Fruit fly (Drosophila melanogaster) whole organism, embryonic: Measurements from ENCODE around the gene CG18428.

ENCODE experiments used
- Bteb2 ChIP-seq: fragments of 200-800 bp; sonication (Bioruptor generic); optimal IDR thresholded peaks from 2 replicates; lab custom pipeline; 2016; ENCODE audit warnings: missing biosample characterization, missing genetic modification characterization
- CG12391 ChIP-seq: fragments of 200-800 bp; sonication (Bioruptor generic); optimal IDR thresholded peaks from 3 replicates; lab custom pipeline; 2018; ENCODE audit warnings: missing biosample characterization, mild to moderate bottlenecking, missing genetic modification characterization, moderate library complexity
- CG14441 ChIP-seq: fragments of 200-800 bp; sonication (Bioruptor generic); IDR thresholded peaks from 2 replicates; pipeline ENCODE4 v1.3.6; 2022; ENCODE audit warnings: missing biosample characterization, missing genetic modification characterization
- CG14710 ChIP-seq: fragments of 200-800 bp; sonication (Bioruptor generic); optimal IDR thresholded peaks from 3 replicates; lab custom pipeline; 2019; ENCODE audit warnings: missing biosample characterization, mild to moderate bottlenecking, missing genetic modification characterization, moderate library complexity
- CG1602 ChIP-seq: fragments of 200-800 bp; sonication (Bioruptor generic); optimal IDR thresholded peaks from 3 replicates; lab custom pipeline; 2016; ENCODE audit warnings: missing biosample characterization, missing genetic modification characterization
- CG1603 ChIP-seq: fragments of 200-800 bp; sonication (Bioruptor generic); optimal IDR thresholded peaks from 2 replicates; lab custom pipeline; 2019; ENCODE audit warnings: missing biosample characterization, mild to moderate bottlenecking, missing genetic modification characterization, moderate library complexity
- CG17829 ChIP-seq: fragments of 200-800 bp; optimal IDR thresholded peaks from 2 replicates; lab custom pipeline; 2019; ENCODE audit warnings: missing biosample characterization, mild to moderate bottlenecking, missing genetic modification characterization, moderate library complexity
- CG2875 ChIP-seq: fragments of 200-800 bp; sonication (Bioruptor generic); optimal IDR thresholded peaks from 2 replicates; lab custom pipeline; 2017; ENCODE audit warnings: missing biosample characterization, mild to moderate bottlenecking, missing genetic modification characterization, missing genetic modification reagents
- CG3838 ChIP-seq: fragments of 200-800 bp; sonication (Bioruptor generic); optimal IDR thresholded peaks from 3 replicates; lab custom pipeline; 2016; ENCODE audit warnings: missing biosample characterization, missing genetic modification characterization
- CG3847 ChIP-seq: fragments of 200-800 bp; sonication (Bioruptor generic); IDR thresholded peaks from 2 replicates; pipeline ENCODE4 v1.3.6; 2022; ENCODE audit warnings: missing biosample characterization, missing genetic modification characterization
- CG5180 ChIP-seq: fragments of 200-800 bp; sonication (Bioruptor generic); optimal IDR thresholded peaks from 3 replicates; lab custom pipeline; 2017; ENCODE audit warnings: missing biosample characterization, missing genetic modification characterization, mild to moderate bottlenecking, moderate library complexity, missing genetic modification reagents
- CG6272 ChIP-seq: fragments of 200-800 bp; sonication (Bioruptor generic); IDR thresholded peaks from 2 replicates; pipeline ENCODE4 v1.3.6; 2022; ENCODE audit warnings: missing biosample characterization, missing genetic modification characterization
- CG7372 ChIP-seq: fragments of 200-800 bp; sonication (Bioruptor generic); IDR thresholded peaks from 2 replicates; pipeline ENCODE4 v1.3.6; 2022; ENCODE audit warnings: missing biosample characterization, missing genetic modification characterization
- CG7839 ChIP-seq: fragments of 200-800 bp; sonication (Bioruptor generic); optimal IDR thresholded peaks from 3 replicates; lab custom pipeline; 2018; ENCODE audit warnings: missing biosample characterization, mild to moderate bottlenecking, missing genetic modification characterization, moderate library complexity
- CG8765 ChIP-seq: fragments of 200-800 bp; sonication (Bioruptor generic); IDR thresholded peaks from 2 replicates; pipeline ENCODE4 v1.3.6; 2022; ENCODE audit warnings: missing biosample characterization, missing genetic modification characterization
- CG8924 ChIP-seq: fragments of 200-800 bp; optimal IDR thresholded peaks from 3 replicates; lab custom pipeline; 2019; ENCODE audit warnings: missing biosample characterization, mild to moderate bottlenecking, missing genetic modification characterization, moderate library complexity
- CG9437 ChIP-seq: fragments of 200-800 bp; sonication (Bioruptor generic); optimal IDR thresholded peaks from 2 replicates; lab custom pipeline; 2018; ENCODE audit warnings: missing biosample characterization, mild to moderate bottlenecking, missing genetic modification characterization
- CG9817 ChIP-seq: fragments of 200-800 bp; sonication (Bioruptor generic); optimal IDR thresholded peaks from 2 replicates; lab custom pipeline; 2018; ENCODE audit warnings: missing biosample characterization, mild to moderate bottlenecking, missing genetic modification characterization, moderate library complexity
- CHES-1-like ChIP-seq: fragments of 200-800 bp; sonication (Bioruptor generic); optimal IDR thresholded peaks from 2 replicates; lab custom pipeline; 2016; ENCODE audit warnings: missing biosample characterization, missing genetic modification characterization
- Dad ChIP-seq: fragments of 200-800 bp; sonication (Bioruptor generic); optimal IDR thresholded peaks from 3 replicates; lab custom pipeline; 2016; ENCODE audit warnings: missing biosample characterization, missing genetic modification characterization
- E2f1 ChIP-seq: fragments of 200-800 bp; sonication (Bioruptor generic); IDR thresholded peaks from 2 replicates; pipeline ENCODE4 v1.3.6; 2022; ENCODE audit warnings: missing biosample characterization, missing genetic modification characterization
- Fer1 ChIP-seq: fragments of 200-800 bp; sonication (Bioruptor generic); optimal IDR thresholded peaks from 2 replicates; lab custom pipeline; 2017; ENCODE audit warnings: missing biosample characterization, mild to moderate bottlenecking, missing genetic modification characterization
- HmgZ ChIP-seq: fragments of 200-800 bp; sonication (Bioruptor generic); optimal IDR thresholded peaks from 2 replicates; lab custom pipeline; 2018; ENCODE audit warnings: missing biosample characterization, mild to moderate bottlenecking, missing genetic modification characterization
- NC2α ChIP-seq: fragments of 200-800 bp; sonication (Bioruptor generic); optimal IDR thresholded peaks from 2 replicates; lab custom pipeline; 2016; ENCODE audit warnings: missing biosample characterization, missing genetic modification characterization
- YL-1 ChIP-seq: fragments of 200-800 bp; sonication (Bioruptor generic); optimal IDR thresholded peaks from 3 replicates; lab custom pipeline; 2017; ENCODE audit warnings: missing biosample characterization, mild to moderate bottlenecking, missing genetic modification characterization
- ase ChIP-seq: fragments of 200-800 bp; sonication (Bioruptor generic); IDR thresholded peaks from 3 replicates; pipeline ENCODE4 v1.3.6; 2022; ENCODE audit warnings: missing biosample characterization, missing genetic modification characterization
- bab2 ChIP-seq: fragments of 200-800 bp; sonication (Bioruptor generic); optimal IDR thresholded peaks from 2 replicates; lab custom pipeline; 2016; ENCODE audit warnings: missing biosample characterization, missing genetic modification characterization
- cad ChIP-seq: fragments of >200 bp; optimal IDR thresholded peaks from 2 replicates; lab custom pipeline; 2017; ENCODE audit warnings: missing biosample characterization, missing genetic modification characterization
- cwo ChIP-seq: fragments of 200-800 bp; sonication (Bioruptor generic); optimal IDR thresholded peaks from 3 replicates; lab custom pipeline; 2017; ENCODE audit warnings: missing biosample characterization, missing genetic modification characterization, mild to moderate bottlenecking, moderate library complexity, missing genetic modification reagents
- gem ChIP-seq: fragments of 200-800 bp; sonication (Bioruptor generic); optimal IDR thresholded peaks from 2 replicates; lab custom pipeline; 2019; ENCODE audit warnings: missing biosample characterization, mild to moderate bottlenecking, missing genetic modification characterization, moderate library complexity
- grau ChIP-seq: fragments of 200-800 bp; optimal IDR thresholded peaks from 3 replicates; lab custom pipeline; 2019; ENCODE audit warnings: missing biosample characterization, mild to moderate bottlenecking, missing genetic modification characterization, moderate library complexity
- hbn ChIP-seq: fragments of 200-800 bp; sonication (Bioruptor generic); IDR thresholded peaks from 2 replicates; pipeline ENCODE4 v1.3.6; 2022; ENCODE audit warnings: missing biosample characterization, missing genetic modification characterization; ENCODE audit not compliant: partially characterized antibody
- knrl ChIP-seq: fragments of 200-800 bp; sonication (Bioruptor generic); IDR thresholded peaks from 3 replicates; pipeline ENCODE4 v1.3.6; 2022; ENCODE audit warnings: missing biosample characterization, missing genetic modification characterization; ENCODE audit not compliant: partially characterized antibody
- lbe ChIP-seq: fragments of 200-800 bp; sonication (Bioruptor generic); optimal IDR thresholded peaks from 2 replicates; lab custom pipeline; 2016; ENCODE audit warnings: missing biosample characterization, mild to moderate bottlenecking, missing genetic modification characterization
- lilli ChIP-seq: fragments of 200-800 bp; sonication (Bioruptor generic); optimal IDR thresholded peaks from 3 replicates; lab custom pipeline; 2016; ENCODE audit warnings: missing biosample characterization, missing genetic modification characterization
- nom ChIP-seq: fragments of 200-800 bp; sonication (Bioruptor generic); optimal IDR thresholded peaks from 2 replicates; lab custom pipeline; 2017; ENCODE audit warnings: missing biosample characterization, missing genetic modification characterization, mild to moderate bottlenecking, moderate library complexity, missing genetic modification reagents
- prd ChIP-seq, 3 experiments: fragments of >200 bp in 2 of 3; fragments of 200-800 bp in 1 of 3; sonication (Bioruptor generic) in 1 of 3; optimal IDR thresholded peaks in 2 of 3; IDR thresholded peaks in 1 of 3; 2 replicates in 2 of 3; 3 replicates in 1 of 3; pipeline versions ENCODE4 v1.3.6 to Lab custom; 2017 to 2022; ENCODE audit warnings: missing biosample characterization in 1 of 3, missing genetic modification characterization in 1 of 3
- psq ChIP-seq: fragments of 200-800 bp; sonication (Bioruptor generic); optimal IDR thresholded peaks from 2 replicates; lab custom pipeline; 2017; ENCODE audit warnings: missing biosample characterization, missing genetic modification characterization
- salm ChIP-seq: fragments of 200-800 bp; sonication (Bioruptor generic); optimal IDR thresholded peaks from 2 replicates; lab custom pipeline; 2018; ENCODE audit warnings: missing biosample characterization, mild to moderate bottlenecking, missing genetic modification characterization
- schlank ChIP-seq: fragments of 200-800 bp; sonication (Bioruptor generic); optimal IDR thresholded peaks from 2 replicates; lab custom pipeline; 2018; ENCODE audit warnings: missing biosample characterization, mild to moderate bottlenecking, missing genetic modification characterization
- slbo ChIP-seq: fragments of 200-800 bp; sonication (Bioruptor generic); IDR thresholded peaks from 2 replicates; pipeline ENCODE4 v1.3.6; 2022; ENCODE audit warnings: missing biosample characterization, missing genetic modification characterization
- sna ChIP-seq: fragments of 200-800 bp; sonication (Bioruptor generic); IDR thresholded peaks from 2 replicates; pipeline ENCODE4 v1.3.6; 2022; ENCODE audit warnings: missing biosample characterization, missing genetic modification characterization; ENCODE audit not compliant: partially characterized antibody
- sr ChIP-seq: fragments of 200-800 bp; sonication (Bioruptor generic); IDR thresholded peaks from 3 replicates; pipeline ENCODE4 v1.3.6; 2022; ENCODE audit warnings: missing biosample characterization, missing genetic modification characterization
- stc ChIP-seq: fragments of 200-800 bp; sonication (Bioruptor generic); IDR thresholded peaks from 2 replicates; pipeline ENCODE4 v1.3.6; 2022; ENCODE audit warnings: missing biosample characterization, missing genetic modification characterization
- stwl ChIP-seq: fragments of 200-800 bp; sonication (Bioruptor generic); optimal IDR thresholded peaks from 3 replicates; lab custom pipeline; 2018; ENCODE audit warnings: missing biosample characterization, mild to moderate bottlenecking, missing genetic modification characterization, moderate library complexity
- trh ChIP-seq: fragments of 200-800 bp; sonication (Bioruptor generic); optimal IDR thresholded peaks from 2 replicates; lab custom pipeline; 2016; ENCODE audit warnings: missing biosample characterization, missing genetic modification characterization

CG18428 gene

DNA sequence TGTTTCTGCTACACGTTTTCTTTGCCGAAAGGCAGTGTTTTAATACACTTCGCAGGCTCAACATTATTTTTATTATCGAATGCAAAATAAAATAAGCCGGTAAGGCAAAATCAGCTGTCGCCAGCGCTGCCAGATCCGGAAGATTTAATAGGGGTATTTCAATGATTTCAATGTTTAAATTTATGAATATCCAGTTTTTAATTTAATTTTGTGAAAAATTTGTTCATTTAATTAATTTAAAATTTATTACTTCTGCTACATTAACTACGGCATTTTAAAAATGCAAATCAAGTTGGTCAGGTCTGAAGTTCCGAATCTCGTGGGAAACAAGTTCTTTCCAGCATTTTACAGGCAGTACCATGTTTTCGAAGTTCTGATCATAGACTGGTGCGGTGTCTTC lies 39.7 kb downstream of the CG18428 start, which contains the start of gene Slimp (continued):
- no peak for TF ChIP-seq stc (GFP tag; lab: Robert Waterston, UW)
- TF ChIP-seq slbo (GFP tag; lab: Robert Waterston, UW): peak; percentile 29; the same call in 1 of the 2 replicates
- no peak for TF ChIP-seq CG6272 (GFP tag; lab: Robert Waterston, UW)
- peak; percentile 5; the same call in 1 of the 2 replicates for TF ChIP-seq CG3847 (GFP tag; lab: Robert Waterston, UW)
- no peak for TF ChIP-seq hbn (GFP tag; lab: Robert Waterston, UW)
- TF ChIP-seq CG14710 (tag; lab: Kevin White, UChicago): peak; percentile 31
- TF ChIP-seq CG7839 (tag; lab: Kevin White, UChicago): peak; percentile 6
- TF ChIP-seq CG17829 (tag; lab: Kevin White, UChicago): peak; percentile 13
- TF ChIP-seq nom: peak; percentile 10
- peak; percentile 49 for TF ChIP-seq gem (tag; lab: Kevin White, UChicago)
- peak; percentile 9 for TF ChIP-seq HmgZ (tag; lab: Kevin White, UChicago)
- peak; percentile 40 for TF ChIP-seq grau
- TF ChIP-seq CG8765: no peak
- peak; percentile 25 for TF ChIP-seq lilli
- TF ChIP-seq sna (GFP tag; lab: Robert Waterston, UW): peak; percentile 20; the same call in 1 of the 2 replicates
- TF ChIP-seq stwl: peak; percentile 49
- peak; percentile 14 for TF ChIP-seq CG9817 (tag; lab: Kevin White, UChicago)
- TF ChIP-seq psq (GFP tag; lab: Kevin White, UChicago): no peak
- no peak for TF ChIP-seq CG9437
- TF ChIP-seq Fer1: peak; percentile 13
- no peak for TF ChIP-seq CG14441 (GFP tag; lab: Robert Waterston, UW)
- peak; percentile 40 for TF ChIP-seq CG12391 (tag; lab: Kevin White, UChicago)
- 0 out of 3 replicates have a peak, but pooled peaks have one; percentile 17 for TF ChIP-seq knrl (GFP tag; lab: Robert Waterston, UW)

DNA sequence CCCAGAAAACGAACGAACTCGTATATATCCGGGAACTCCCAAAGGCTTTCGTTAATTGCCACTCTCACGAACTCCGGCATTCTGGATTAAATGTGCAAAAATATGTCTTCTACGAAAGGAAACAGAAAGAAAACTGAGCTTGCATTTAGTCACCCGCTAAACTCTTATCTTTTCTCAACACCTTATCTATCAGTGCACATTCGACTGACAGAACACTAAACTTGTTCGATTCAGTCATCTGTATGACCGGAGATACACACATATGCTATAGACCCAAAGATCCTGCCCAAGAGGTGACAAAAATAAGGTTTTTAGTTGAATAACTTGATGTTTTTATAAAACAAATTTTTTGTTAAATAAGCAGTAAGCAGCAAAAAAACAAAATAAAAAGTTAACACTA lies 41.0 kb downstream of the CG18428 start, which contains the start of gene p38c:
Gene p38c (minus strand): TSS at position 101 of the 400 bp plus-strand sequence.
- TF ChIP-seq NC2α (GFP tag; lab: Kevin White, UChicago) (no peak), Bteb2 (GFP tag; lab: Kevin White, UChicago) (no peak), E2f1 (no peak), CG1602 (no peak), CG5180 (GFP tag; lab: Kevin White, UChicago) (peak; percentile 71), CHES-1-like (GFP tag; lab: Kevin White, UChicago) (no peak)

DNA sequence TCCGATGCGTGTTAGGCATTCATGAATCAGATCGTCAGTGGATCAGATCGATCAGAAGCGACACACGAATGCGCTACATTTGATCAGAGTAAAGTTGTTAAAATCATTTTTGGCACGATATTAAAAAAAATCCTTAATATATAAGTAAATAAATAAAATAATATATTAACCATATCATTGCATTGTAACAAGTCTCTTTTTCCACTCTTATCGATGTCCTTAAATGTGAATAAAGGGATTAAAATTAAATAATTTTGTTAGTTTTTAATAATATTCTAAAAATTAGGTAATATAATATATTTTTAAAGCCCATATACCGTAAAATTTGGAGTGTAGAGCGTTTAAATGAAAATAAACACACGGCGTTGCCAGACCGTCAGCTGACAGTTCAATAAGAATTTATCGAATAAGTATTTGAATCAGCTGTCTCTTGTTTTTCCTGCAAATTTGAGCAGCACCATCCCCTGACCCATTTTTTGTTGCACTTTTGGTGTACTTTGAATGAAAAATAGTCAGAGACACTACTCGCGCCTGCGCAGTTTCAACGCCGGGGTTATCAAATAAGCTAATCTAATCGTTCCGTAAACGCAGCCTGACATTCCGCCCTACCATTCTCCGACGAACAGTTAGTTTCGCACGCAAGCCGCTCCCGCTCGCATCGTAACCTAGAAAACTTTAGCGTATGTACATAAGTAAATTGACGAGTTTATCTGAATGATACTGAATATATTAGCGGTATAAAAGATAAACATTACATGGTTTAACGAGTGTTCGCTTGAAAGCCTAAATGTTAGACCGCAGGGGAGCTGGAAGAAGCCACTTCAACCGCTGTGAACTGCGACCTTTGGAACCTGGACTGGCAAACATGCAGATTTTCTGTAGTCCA lies 43.0 kb downstream of the CG18428 start, which contains the start of the genes p38a and CG6178:
Gene p38a (minus strand): TSS at position 398 of the 886 bp plus-strand sequence.
Gene CG6178 (plus strand): TSS at position 424 of the 886 bp plus-strand sequence.
- TF ChIP-seq CG3838: peak; percentile 71
- peak; percentile 78 for TF ChIP-seq YL-1 (GFP tag; lab: Kevin White, UChicago)
- TF ChIP-seq CG9817 (tag; lab: Kevin White, UChicago): peak; percentile 98
- no peak for TF ChIP-seq cad (GFP tag; lab: Kevin White, UChicago)
- TF ChIP-seq bab2: peak; percentile 69
- TF ChIP-seq lbe (GFP tag; lab: Kevin White, UChicago): peak; percentile 84
- TF ChIP-seq ase: peak; percentile 96
- TF ChIP-seq cwo: peak; percentile 96
- peak; percentile 68; the same call in 2 of the 3 replicates for TF ChIP-seq sr
- TF ChIP-seq Dad: peak; percentile 42
- peak; percentile 96 for TF ChIP-seq salm
- TF ChIP-seq trh (GFP tag; lab: Kevin White, UChicago): peak; percentile 84
- peak; percentile 89 for TF ChIP-seq CG2875
- peak; percentile 42 for TF ChIP-seq CG1603 (tag; lab: Kevin White, UChicago)
- TF ChIP-seq prd (optimal IDR thresholded peaks at IDR 0.05; lab: Kevin White, UChicago): no peak
- peak; percentile 97 for TF ChIP-seq prd (GFP tag; IDR thresholded peaks at IDR 0.05; lab: Robert Waterston, UW)
- peak; percentile 91 for TF ChIP-seq HmgZ (tag; lab: Kevin White, UChicago)
- peak; percentile 96 for TF ChIP-seq CG7372
- TF ChIP-seq CG8924 (tag; lab: Kevin White, UChicago): peak; percentile 99
- TF ChIP-seq schlank (tag; lab: Kevin White, UChicago): peak; percentile 85
